Fruit fly (Drosophila melanogaster): ENCODE measurements around the gene Klp67A.

- TF ChIP-seq CTCF (optimal IDR thresholded peaks at IDR 0.05) (no peak), CG8478 (optimal IDR thresholded peaks at IDR 0.05) (no peak)
Measured at dm6 chr3L:9396704-9397103, 29.9 kb upstream of the Klp67A start.

All from S2 (cell line).